Fruit fly (Drosophila melanogaster) whole organism, embryonic: Measurements from ENCODE around the gene CG5909.

ENCODE experiments used
- Blimp-1 ChIP-seq: fragments of 200-800 bp; sonication (Bioruptor generic); optimal IDR thresholded peaks from 3 replicates; lab custom pipeline; 2018; ENCODE audit warnings: missing biosample characterization, missing genetic modification characterization, mild to moderate bottlenecking, moderate library complexity, missing genetic modification reagents
- CG10543 ChIP-seq: fragments of 200-800 bp; sonication (Bioruptor generic); optimal IDR thresholded peaks from 3 replicates; lab custom pipeline; 2017; ENCODE audit warnings: missing biosample characterization, mild to moderate bottlenecking, missing genetic modification characterization, moderate library complexity
- CG11398 ChIP-seq: fragments of 200-800 bp; sonication (Bioruptor generic); optimal IDR thresholded peaks from 2 replicates; lab custom pipeline; 2016; ENCODE audit warnings: missing biosample characterization, missing genetic modification characterization
- CG1603 ChIP-seq: fragments of 200-800 bp; sonication (Bioruptor generic); optimal IDR thresholded peaks from 2 replicates; lab custom pipeline; 2019; ENCODE audit warnings: missing biosample characterization, mild to moderate bottlenecking, missing genetic modification characterization, moderate library complexity
- CG17359 ChIP-seq: fragments of 200-800 bp; sonication (Bioruptor generic); optimal IDR thresholded peaks from 3 replicates; lab custom pipeline; 2018; ENCODE audit warnings: missing biosample characterization, mild to moderate bottlenecking, missing genetic modification characterization, moderate library complexity
- CG18011 ChIP-seq: fragments of 200-800 bp; sonication (Bioruptor generic); optimal IDR thresholded peaks from 2 replicates; lab custom pipeline; 2017; ENCODE audit warnings: missing biosample characterization, missing genetic modification characterization, mild to moderate bottlenecking, moderate library complexity, missing genotype
- CG2120 ChIP-seq: fragments of 200-800 bp; sonication (Bioruptor generic); optimal IDR thresholded peaks from 3 replicates; lab custom pipeline; 2016; ENCODE audit warnings: missing biosample characterization, missing genetic modification characterization
- CG30431 ChIP-seq: fragments of 200-800 bp; sonication (Bioruptor generic); optimal IDR thresholded peaks from 2 replicates; lab custom pipeline; 2017; ENCODE audit warnings: missing biosample characterization, missing genetic modification characterization
- CG34376 ChIP-seq: fragments of 200-800 bp; sonication (Bioruptor generic); optimal IDR thresholded peaks from 2 replicates; lab custom pipeline; 2018; ENCODE audit warnings: missing biosample characterization, mild to moderate bottlenecking, missing genetic modification characterization
- CG42726 ChIP-seq: fragments of 200-800 bp; sonication (Bioruptor generic); IDR thresholded peaks from 2 replicates; pipeline ENCODE4 v1.3.6; 2022; ENCODE audit warnings: missing biosample characterization, missing genetic modification characterization; ENCODE audit not compliant: partially characterized antibody
- CG6813 ChIP-seq: fragments of 200-800 bp; sonication (Bioruptor generic); optimal IDR thresholded peaks from 2 replicates; lab custom pipeline; 2017; ENCODE audit warnings: missing biosample characterization, missing genetic modification characterization, mild to moderate bottlenecking, moderate library complexity, missing genetic modification reagents
- CG7745 ChIP-seq: fragments of 200-800 bp; sonication (Bioruptor generic); optimal IDR thresholded peaks from 2 replicates; lab custom pipeline; 2018; ENCODE audit warnings: missing biosample characterization, mild to moderate bottlenecking, missing genetic modification characterization, moderate library complexity
- CG8388 ChIP-seq: fragments of 200-800 bp; sonication (Bioruptor generic); optimal IDR thresholded peaks from 2 replicates; lab custom pipeline; 2019; ENCODE audit warnings: missing biosample characterization, mild to moderate bottlenecking, missing genetic modification characterization, moderate library complexity
- CG8944 ChIP-seq: fragments of 200-800 bp; sonication (Bioruptor generic); optimal IDR thresholded peaks from 3 replicates; lab custom pipeline; 2016; ENCODE audit warnings: missing biosample characterization, missing genetic modification characterization
- CG9932 ChIP-seq: fragments of 200-800 bp; sonication (Bioruptor generic); IDR thresholded peaks from 2 replicates; pipeline ENCODE4 v1.3.6; 2022; ENCODE audit warnings: missing biosample characterization, missing genetic modification characterization
- Chrac-16 ChIP-seq: fragments of 200-800 bp; sonication (Bioruptor generic); optimal IDR thresholded peaks from 3 replicates; lab custom pipeline; 2016; ENCODE audit warnings: missing biosample characterization, missing genetic modification characterization
- CkIIα-i1 ChIP-seq: fragments of 200-800 bp; sonication (Bioruptor generic); IDR thresholded peaks from 2 replicates; pipeline ENCODE4 v1.3.6; 2022; ENCODE audit warnings: missing biosample characterization, missing genetic modification characterization
- CoRest ChIP-seq: fragments of 200-800 bp; sonication (Bioruptor generic); optimal IDR thresholded peaks from 3 replicates; lab custom pipeline; 2018; ENCODE audit warnings: missing biosample characterization, mild to moderate bottlenecking, missing genetic modification characterization, moderate library complexity
- D ChIP-seq, 2 experiments: fragments of 200-800 bp in 1 of 2; fragments of >200 bp in 1 of 2; sonication (Bioruptor generic) in 1 of 2; optimal IDR thresholded peaks; 2 replicates in 1 of 2; 3 replicates in 1 of 2; lab custom pipeline; 2017; ENCODE audit warnings: mild to moderate bottlenecking in 1 of 2, missing biosample characterization in 1 of 2, missing genetic modification characterization in 1 of 2, missing genetic modification reagents in 1 of 2
- Elba2 ChIP-seq: fragments of 200-800 bp; sonication (Bioruptor generic); optimal IDR thresholded peaks from 3 replicates; lab custom pipeline; 2016; ENCODE audit warnings: missing biosample characterization, missing genetic modification characterization
- Mad ChIP-seq: fragments of 200-800 bp; sonication (Bioruptor generic); optimal IDR thresholded peaks from 2 replicates; lab custom pipeline; 2016; ENCODE audit warnings: missing biosample characterization, missing genetic modification characterization
- Nf-YB ChIP-seq: fragments of 200-800 bp; sonication (Bioruptor generic); optimal IDR thresholded peaks from 3 replicates; lab custom pipeline; 2019; ENCODE audit warnings: missing biosample characterization, mild to moderate bottlenecking, missing genetic modification characterization, moderate library complexity
- Oli ChIP-seq: fragments of 200-800 bp; sonication (Bioruptor generic); optimal IDR thresholded peaks from 2 replicates; lab custom pipeline; 2018; ENCODE audit warnings: missing biosample characterization, mild to moderate bottlenecking, missing genetic modification characterization, moderate library complexity
- Rx ChIP-seq: fragments of 200-800 bp; sonication (Bioruptor generic); IDR thresholded peaks from 2 replicates; pipeline ENCODE4 v1.3.6; 2022; ENCODE audit warnings: missing biosample characterization, missing genetic modification characterization
- Sox100B ChIP-seq: fragments of 200-800 bp; sonication (Bioruptor generic); optimal IDR thresholded peaks from 3 replicates; lab custom pipeline; 2018; ENCODE audit warnings: missing biosample characterization, mild to moderate bottlenecking, missing genetic modification characterization
- abd-A ChIP-seq: fragments of 200-800 bp; sonication (Bioruptor generic); optimal IDR thresholded peaks from 3 replicates; lab custom pipeline; 2019; ENCODE audit warnings: missing biosample characterization, mild to moderate bottlenecking, missing genetic modification characterization, moderate library complexity
- az2 ChIP-seq: fragments of 200-800 bp; sonication (Bioruptor generic); optimal IDR thresholded peaks from 3 replicates; lab custom pipeline; 2016; ENCODE audit warnings: missing biosample characterization, missing genetic modification characterization
- bsh ChIP-seq, 2 experiments: fragments of 200-800 bp; sonication (Bioruptor generic); optimal IDR thresholded peaks; 2 replicates each; lab custom pipeline; 2017 to 2018; ENCODE audit warnings: mild to moderate bottlenecking in 2 of 2, missing biosample characterization in 2 of 2, missing genetic modification characterization in 2 of 2, moderate library complexity in 1 of 2
- crp ChIP-seq, 2 experiments: fragments of 200-800 bp; sonication (Bioruptor generic); optimal IDR thresholded peaks; 2 replicates in 1 of 2; 3 replicates in 1 of 2; lab custom pipeline; 2017; ENCODE audit warnings: missing biosample characterization in 2 of 2, missing genetic modification characterization in 2 of 2, mild to moderate bottlenecking in 1 of 2, moderate library complexity in 1 of 2
- cwo ChIP-seq: fragments of 200-800 bp; sonication (Bioruptor generic); optimal IDR thresholded peaks from 3 replicates; lab custom pipeline; 2017; ENCODE audit warnings: missing biosample characterization, missing genetic modification characterization, mild to moderate bottlenecking, moderate library complexity, missing genetic modification reagents
- disco-r ChIP-seq: fragments of 200-800 bp; sonication (Bioruptor generic); optimal IDR thresholded peaks from 2 replicates; lab custom pipeline; 2016; ENCODE audit warnings: missing biosample characterization, missing genetic modification characterization
- dmrt11E ChIP-seq: fragments of 200-800 bp; sonication (Bioruptor generic); optimal IDR thresholded peaks from 3 replicates; lab custom pipeline; 2018; ENCODE audit warnings: missing biosample characterization, mild to moderate bottlenecking, missing genetic modification characterization, moderate library complexity
- dmrt99B ChIP-seq: fragments of 200-800 bp; sonication (Bioruptor generic); optimal IDR thresholded peaks from 2 replicates; lab custom pipeline; 2018; ENCODE audit warnings: missing biosample characterization, mild to moderate bottlenecking, missing genetic modification characterization, moderate library complexity
- gfzf ChIP-seq: fragments of 200-800 bp; sonication (Bioruptor generic); optimal IDR thresholded peaks from 2 replicates; lab custom pipeline; 2016; ENCODE audit warnings: missing biosample characterization, mild to moderate bottlenecking, missing genetic modification characterization, moderate library complexity
- grn ChIP-seq: fragments of 200-800 bp; sonication (Bioruptor generic); optimal IDR thresholded peaks from 3 replicates; lab custom pipeline; 2017; ENCODE audit warnings: missing biosample characterization, missing genetic modification characterization
- lov ChIP-seq, 2 experiments: fragments of 200-800 bp in 1 of 2; fragments of >200 bp in 1 of 2; sonication (Bioruptor generic) in 1 of 2; IDR thresholded peaks in 1 of 2; optimal IDR thresholded peaks in 1 of 2; 2 replicates in 1 of 2; 3 replicates in 1 of 2; pipeline versions ENCODE4 v1.3.6 to Lab custom; 2017 to 2022; ENCODE audit warnings: missing biosample characterization in 1 of 2, missing genetic modification characterization in 1 of 2
- nmo ChIP-seq: fragments of 200-800 bp; sonication (Bioruptor generic); optimal IDR thresholded peaks from 2 replicates; lab custom pipeline; 2018; ENCODE audit warnings: missing biosample characterization, mild to moderate bottlenecking, missing genetic modification characterization, moderate library complexity
- phol ChIP-seq: fragments of 200-800 bp; sonication (Bioruptor generic); optimal IDR thresholded peaks from 3 replicates; lab custom pipeline; 2018; ENCODE audit warnings: missing biosample characterization, mild to moderate bottlenecking, missing genetic modification characterization, moderate library complexity
- run ChIP-seq: fragments of 200-800 bp; sonication (Bioruptor generic); optimal IDR thresholded peaks from 3 replicates; lab custom pipeline; 2018; ENCODE audit warnings: missing biosample characterization, mild to moderate bottlenecking, missing genetic modification characterization
- sim ChIP-seq: fragments of 200-800 bp; sonication (Bioruptor generic); IDR thresholded peaks from 2 replicates; pipeline ENCODE4 v1.3.6; 2022; ENCODE audit warnings: missing biosample characterization, missing genetic modification characterization
- sug ChIP-seq: fragments of 200-800 bp; optimal IDR thresholded peaks from 2 replicates; lab custom pipeline; 2019; ENCODE audit warnings: missing biosample characterization, mild to moderate bottlenecking, missing genetic modification characterization, moderate library complexity
- tna ChIP-seq: fragments of 200-800 bp; sonication (Bioruptor generic); IDR thresholded peaks from 2 replicates; pipeline ENCODE4 v1.3.6; 2022; ENCODE audit warnings: missing biosample characterization, missing genetic modification characterization; ENCODE audit not compliant: partially characterized antibody
- unpg ChIP-seq: fragments of 200-800 bp; sonication (Bioruptor generic); optimal IDR thresholded peaks from 3 replicates; lab custom pipeline; 2018; ENCODE audit warnings: missing biosample characterization, mild to moderate bottlenecking, missing genetic modification characterization, moderate library complexity
- vvl ChIP-seq: fragments of 200-800 bp; sonication (Bioruptor generic); IDR thresholded peaks from 2 replicates; pipeline ENCODE4 v1.3.6; 2022; ENCODE audit warnings: missing biosample characterization, missing genetic modification characterization
- zfh1 ChIP-seq: fragments of 200-800 bp; sonication (Bioruptor generic); IDR thresholded peaks from 3 replicates; pipeline ENCODE4 v1.3.6; 2022; ENCODE audit warnings: missing biosample characterization, missing genetic modification characterization

CG5909 gene

dm6 chr3R:27139963-27140362 is 21.0 kb upstream of the CG5909 start (continued):
- TF ChIP-seq phol (peak; percentile 24), CG1603 (tag; lab: Kevin White, UChicago) (peak; percentile 31), CG30431 (GFP tag; lab: Kevin White, UChicago) (no peak), sim (GFP tag; lab: Robert Waterston, UW) (no peak), crp (GFP tag; optimal IDR thresholded peaks at IDR 0.05; lab: Kevin White, UChicago) (no peak), lov (optimal IDR thresholded peaks at IDR 0.05; lab: Kevin White, UChicago) (no peak), lov (GFP tag; IDR thresholded peaks at IDR 0.05; lab: Robert Waterston, UW) (no peak), unpg (GFP tag; lab: Kevin White, UChicago) (no peak), CG9932 (GFP tag; lab: Robert Waterston, UW) (no peak), dmrt11E (tag; lab: Kevin White, UChicago) (no peak), disco-r (GFP tag; lab: Kevin White, UChicago) (no peak), CG8388 (peak; percentile 1), CG17359 (tag; lab: Kevin White, UChicago) (peak; percentile 15), CG11398 (GFP tag; lab: Kevin White, UChicago) (no peak), vvl (GFP tag; lab: Robert Waterston, UW) (no peak), Chrac-16 (no peak), Elba2 (no peak), zfh1 (GFP tag; lab: Robert Waterston, UW) (0 out of 3 replicates have a peak, but pooled peaks have one; percentile 6)
- TF ChIP-seq, all 482 proteins: peak for 30

dm6 chr3R:27148812-27149769 is 11.9 kb upstream of the CG5909 start:
- TF ChIP-seq CG10543 (GFP tag; lab: Kevin White, UChicago), result peak; percentile 58
- no peak for TF ChIP-seq CkIIα-i1
- TF ChIP-seq CG8944 (GFP tag; lab: Kevin White, UChicago), result no peak
- TF ChIP-seq cwo (GFP tag; lab: Kevin White, UChicago), result peak; percentile 57
- peak; percentile 24 for TF ChIP-seq CG2120 (GFP tag; lab: Kevin White, UChicago)
- TF ChIP-seq gfzf (GFP tag; lab: Kevin White, UChicago), result no peak
- TF ChIP-seq CG7745, result peak; percentile 28
- TF ChIP-seq D (optimal IDR thresholded peaks at IDR 0.05; lab: Kevin White, UChicago), result no peak
- peak; percentile 6 for TF ChIP-seq D (GFP tag; optimal IDR thresholded peaks at IDR 0.05; lab: Kevin White, UChicago)
- peak; percentile 24 for TF ChIP-seq Oli (tag; lab: Kevin White, UChicago)
- no peak for TF ChIP-seq Mad (GFP tag; lab: Kevin White, UChicago)
- no peak for TF ChIP-seq CG42726 (GFP tag; lab: Robert Waterston, UW)
- TF ChIP-seq az2 (GFP tag; lab: Kevin White, UChicago), result peak; percentile 12
- peak; percentile 32 for TF ChIP-seq dmrt99B
- peak; percentile 38 for TF ChIP-seq CG34376 (GFP tag; lab: Kevin White, UChicago)
- TF ChIP-seq CoRest (tag; lab: Kevin White, UChicago), result peak; percentile 28
- TF ChIP-seq nmo (GFP tag; lab: Kevin White, UChicago), result no peak
- peak; percentile 56 for TF ChIP-seq sug (tag; lab: Kevin White, UChicago)
- TF ChIP-seq Nf-YB (GFP tag; lab: Kevin White, UChicago), result no peak
- TF ChIP-seq bsh (GFP tag; optimal IDR thresholded peaks at IDR 0.05; lab: Kevin White, UChicago), result peak in 1 of 2 experiments; percentile 46
- peak; percentile 1 for TF ChIP-seq Sox100B (GFP tag; lab: Kevin White, UChicago)
- peak; percentile 90 for TF ChIP-seq abd-A (tag; lab: Kevin White, UChicago)
- TF ChIP-seq CG18011 (GFP tag; lab: Kevin White, UChicago), result no peak
- TF ChIP-seq grn (GFP tag; lab: Kevin White, UChicago), result peak; percentile 83
- peak; percentile 29 for TF ChIP-seq run (tag; lab: Kevin White, UChicago)
- TF ChIP-seq Blimp-1, result peak; percentile 11
- no peak for TF ChIP-seq Rx (GFP tag; lab: Robert Waterston, UW)
- TF ChIP-seq tna, result no peak
- peak; percentile 40 for TF ChIP-seq CG6813 (GFP tag; lab: Kevin White, UChicago)
